Worm (Caenorhabditis elegans) whole organism, L3 larva: Measurements from ENCODE around the gene cng-1.
A peak's percentile ranks its signal among the peaks of the same experiment; 100 is the strongest.

ENCODE experiments used
- R02D3.7 ChIP-seq: fragments of 150-350 bp; optimal IDR thresholded peaks from 2 replicates; lab custom pipeline; 2014; ENCODE audit warnings: missing biosample characterization, missing genetic modification characterization
- ZK546.5 ChIP-seq: sonication (generic microtip); optimal IDR thresholded peaks from 2 replicates; lab custom pipeline; 2017; ENCODE audit warnings: missing biosample characterization, missing genetic modification characterization
- aly-2 ChIP-seq: fragments of 150-350 bp; optimal IDR thresholded peaks from 2 replicates; lab custom pipeline; 2014; ENCODE audit warnings: missing biosample characterization, missing genetic modification characterization
- ama-1 ChIP-seq: fragments of 150-350 bp; optimal IDR thresholded peaks from 2 replicates; lab custom pipeline; 2018
- ceh-16 ChIP-seq: sonication (generic microtip); optimal IDR thresholded peaks from 2 replicates; lab custom pipeline; 2017; ENCODE audit warnings: missing biosample characterization, missing genetic modification characterization
- ceh-28 ChIP-seq: fragments of 150-350 bp; optimal IDR thresholded peaks from 2 replicates; lab custom pipeline; 2014; ENCODE audit warnings: missing biosample characterization, missing genetic modification reagents, missing genetic modification characterization
- daf-12 ChIP-seq: fragments of 150-350 bp; optimal IDR thresholded peaks from 2 replicates; lab custom pipeline; 2014; ENCODE audit warnings: missing biosample characterization, missing genetic modification reagents, missing genetic modification characterization
- egl-27 ChIP-seq: sonication (generic microtip); optimal IDR thresholded peaks from 4 replicates; lab custom pipeline; 2017; ENCODE audit warnings: missing biosample characterization, missing genetic modification reagents, missing genetic modification characterization
- egl-5 ChIP-seq: fragments of 150-350 bp; optimal IDR thresholded peaks from 2 replicates; lab custom pipeline; 2017; ENCODE audit warnings: missing biosample characterization, missing genetic modification reagents, missing genetic modification characterization, inconsistent platforms
- elt-1 ChIP-seq: fragments of 150-350 bp; optimal IDR thresholded peaks from 2 replicates; lab custom pipeline; 2014; ENCODE audit warnings: missing biosample characterization, missing genetic modification characterization
- elt-3 ChIP-seq, 3 experiments: fragments of 150-350 bp in 1 of 3; sonication (generic microtip) in 2 of 3; optimal IDR thresholded peaks; 2 replicates in 2 of 3; 4 replicates in 1 of 3; lab custom pipeline; 2014 to 2017; ENCODE audit warnings: missing biosample characterization in 3 of 3, missing genetic modification characterization in 3 of 3
- fkh-10 ChIP-seq: sonication (generic microtip); optimal IDR thresholded peaks from 2 replicates; lab custom pipeline; 2017; ENCODE audit warnings: missing biosample characterization, missing genetic modification reagents, missing genetic modification characterization
- hmg-11 ChIP-seq: sonication (generic microtip); optimal IDR thresholded peaks from 2 replicates; lab custom pipeline; 2016; ENCODE audit warnings: missing genetic modification characterization, missing compliant biosample characterization
- jun-1 ChIP-seq: fragments of 150-350 bp; optimal IDR thresholded peaks from 2 replicates; lab custom pipeline; 2014; ENCODE audit warnings: missing biosample characterization, missing genetic modification reagents, missing genetic modification characterization
- lin-15B ChIP-seq: fragments of 150-350 bp; optimal IDR thresholded peaks from 2 replicates; lab custom pipeline; 2014; ENCODE audit warnings: missing biosample characterization, missing genetic modification characterization
- lin-39 ChIP-seq: fragments of 150-350 bp; optimal IDR thresholded peaks from 2 replicates; lab custom pipeline; 2018; ENCODE audit warnings: missing biosample characterization, missing genetic modification reagents, missing genetic modification characterization
- lsy-12 ChIP-seq: sonication (generic microtip); optimal IDR thresholded peaks from 2 replicates; lab custom pipeline; 2016; ENCODE audit warnings: mild to moderate bottlenecking, missing genetic modification characterization, missing compliant biosample characterization
- mdl-1 ChIP-seq: fragments of 150-350 bp; optimal IDR thresholded peaks from 2 replicates; lab custom pipeline; 2014; ENCODE audit warnings: missing biosample characterization, missing genetic modification characterization
- mml-1 ChIP-seq: fragments of 150-350 bp; sonication (generic microtip); optimal IDR thresholded peaks from 3 replicates; lab custom pipeline; 2014; ENCODE audit warnings: missing biosample characterization, missing genetic modification characterization
- nfya-1 ChIP-seq: sonication (generic microtip); optimal IDR thresholded peaks from 2 replicates; lab custom pipeline; 2017; ENCODE audit warnings: missing genetic modification characterization, mild to moderate bottlenecking, missing compliant biosample characterization, antibody characterized with exemption, moderate library complexity; ENCODE audit not compliant: insufficient read depth
- nhr-12 ChIP-seq: fragments of 150-350 bp; optimal IDR thresholded peaks from 2 replicates; lab custom pipeline; 2014; ENCODE audit warnings: missing biosample characterization, missing genetic modification characterization
- nhr-237 ChIP-seq: fragments of 150-350 bp; optimal IDR thresholded peaks from 2 replicates; lab custom pipeline; 2014; ENCODE audit warnings: missing biosample characterization, missing genetic modification characterization
- nhr-25 ChIP-seq: sonication (generic microtip); optimal IDR thresholded peaks from 2 replicates; lab custom pipeline; 2017; ENCODE audit warnings: missing biosample characterization, missing genetic modification characterization
- nhr-28 ChIP-seq: fragments of 150-350 bp; optimal IDR thresholded peaks from 2 replicates; lab custom pipeline; 2014; ENCODE audit warnings: missing biosample characterization, missing genetic modification characterization
- nhr-43 ChIP-seq: sonication (generic microtip); optimal IDR thresholded peaks from 2 replicates; lab custom pipeline; 2016; ENCODE audit warnings: mild to moderate bottlenecking, missing genetic modification characterization, missing compliant biosample characterization; ENCODE audit not compliant: poor library complexity, severe bottlenecking
- nhr-67 ChIP-seq: fragments of 150-350 bp; optimal IDR thresholded peaks from 2 replicates; lab custom pipeline; 2014; ENCODE audit warnings: missing biosample characterization, missing genetic modification characterization
- nhr-77 ChIP-seq: fragments of 150-350 bp; optimal IDR thresholded peaks from 2 replicates; lab custom pipeline; 2014; ENCODE audit warnings: missing biosample characterization, missing genetic modification characterization
- pha-4 ChIP-seq: fragments of 150-350 bp; optimal IDR thresholded peaks from 2 replicates; lab custom pipeline; 2014; ENCODE audit warnings: missing biosample characterization, missing genetic modification reagents, missing genetic modification characterization
- sea-2 ChIP-seq: fragments of 150-350 bp; sonication (generic microtip); optimal IDR thresholded peaks from 4 replicates; lab custom pipeline; 2014; ENCODE audit warnings: missing biosample characterization, missing genetic modification reagents, missing genetic modification characterization
- skn-1 ChIP-seq: fragments of 150-350 bp; optimal IDR thresholded peaks from 2 replicates; lab custom pipeline; 2014; ENCODE audit warnings: missing biosample characterization, missing genetic modification characterization
- snpc-4 ChIP-seq: fragments of 150-350 bp; optimal IDR thresholded peaks from 2 replicates; lab custom pipeline; 2014; ENCODE audit warnings: missing biosample characterization, missing genetic modification characterization
- unc-62 ChIP-seq: fragments of 150-350 bp; sonication (generic microtip); optimal IDR thresholded peaks from 4 replicates; lab custom pipeline; 2014; ENCODE audit warnings: missing biosample characterization, missing genetic modification reagents, missing genetic modification characterization
- zag-1 ChIP-seq: fragments of 150-350 bp; optimal IDR thresholded peaks from 2 replicates; lab custom pipeline; 2014; ENCODE audit warnings: missing biosample characterization, missing genetic modification characterization
- ztf-11 ChIP-seq: fragments of 150-350 bp; optimal IDR thresholded peaks from 2 replicates; lab custom pipeline; 2014; ENCODE audit warnings: missing biosample characterization, missing genetic modification characterization
- ztf-4 ChIP-seq: fragments of 150-350 bp; optimal IDR thresholded peaks from 2 replicates; lab custom pipeline; 2014; ENCODE audit warnings: missing biosample characterization, missing genetic modification characterization

cng-1 gene

DNA sequence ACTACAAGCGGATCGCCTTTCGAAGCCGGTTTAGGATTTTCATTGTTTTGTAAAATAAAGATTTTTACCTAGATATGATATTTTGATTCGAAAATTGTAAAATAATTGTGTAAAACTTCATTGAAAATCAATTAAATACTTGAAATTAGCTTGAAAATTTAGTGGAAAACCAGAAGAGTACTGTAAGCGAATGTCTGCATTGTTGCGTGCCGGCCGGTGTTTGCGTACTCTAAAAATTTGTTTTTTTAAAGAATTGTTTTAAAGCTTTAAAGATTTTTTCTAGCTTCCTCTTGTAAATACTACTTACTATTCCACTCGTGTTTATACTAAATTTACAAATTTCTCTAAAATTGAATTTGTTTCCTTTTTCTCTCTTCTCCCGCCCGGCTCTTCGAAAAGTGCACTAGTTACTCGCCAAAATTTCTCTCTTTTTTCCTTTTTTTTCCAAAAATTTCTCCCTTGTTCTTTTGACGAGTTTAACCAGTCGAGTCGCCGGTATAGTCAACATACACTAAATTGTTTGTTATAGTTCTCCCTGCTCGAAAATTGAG, 38.2 kb upstream of the cng-1 start:
- TF ChIP-seq hmg-11 (no peak), fkh-10 (GFP tag; lab: Kevin White, UChicago) (peak; percentile 52), lin-15B (tag; lab: Kevin White, UChicago) (no peak)

DNA sequence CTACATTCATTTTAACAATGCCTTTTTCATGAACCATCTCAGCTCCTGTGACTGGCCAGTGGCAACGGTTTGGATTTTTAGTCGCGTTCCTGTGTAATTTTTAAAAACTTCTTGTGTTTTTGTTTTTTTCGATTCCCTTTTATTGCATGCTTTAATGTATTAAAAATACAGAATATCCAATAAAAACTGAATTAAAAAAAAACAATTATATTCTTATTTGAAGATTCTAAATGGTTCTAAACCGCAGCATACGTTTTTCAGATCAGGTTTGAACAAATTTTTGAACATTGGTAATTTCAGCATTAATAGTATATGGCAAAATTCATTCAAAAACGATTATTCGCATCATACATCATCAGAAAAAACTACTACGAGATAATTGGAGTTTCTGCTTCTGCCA, 37.1 kb upstream of the cng-1 start, which contains the start of gene dnj-3:
TSS of gene dnj-3 (plus strand) at position 301 of the 400 bp plus-strand sequence.
- TF ChIP-seq egl-5 (no peak), lin-39 (no peak), ceh-28 (tag; lab: Kevin White, UChicago) (no peak), ama-1 (lab: Kevin White, UChicago) (no peak), pha-4 (tag; lab: Kevin White, UChicago) (no peak), nhr-28 (tag; lab: Kevin White, UChicago) (no peak), aly-2 (tag; lab: Kevin White, UChicago) (no peak), mdl-1 (no peak), nhr-67 (tag; lab: Kevin White, UChicago) (no peak), nfya-1 (no peak), unc-62 (no peak), egl-27 (tag; lab: Kevin White, UChicago) (no peak), nhr-237 (tag; lab: Kevin White, UChicago) (no peak), ceh-16 (no peak), sea-2 (GFP tag; lab: Kevin White, UChicago) (no peak), elt-3 (tag; optimal IDR thresholded peaks at IDR 0.05; lab: Kevin White, UChicago) (no peak), hmg-11 (no peak), elt-1 (tag; lab: Kevin White, UChicago) (no peak)

DNA sequence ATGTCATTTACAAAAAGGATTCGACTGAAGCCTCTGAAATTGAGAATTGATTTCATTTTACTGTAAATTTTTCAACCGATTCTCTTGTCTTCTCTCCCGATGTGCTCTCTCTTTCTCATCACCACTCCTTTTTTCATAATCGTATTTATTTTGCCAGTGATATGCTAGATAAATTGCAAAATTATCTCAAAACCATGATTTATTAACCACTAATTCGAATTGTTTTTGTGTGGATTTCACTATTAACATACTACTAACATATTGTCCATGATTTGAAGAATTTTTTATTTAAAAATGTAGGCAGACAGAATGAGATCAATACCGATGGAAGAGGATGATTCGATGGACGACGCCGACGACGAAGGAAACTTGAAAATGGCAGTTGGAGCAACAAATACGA, 35.9 kb upstream of the cng-1 start, which contains the start of gene C25D7.10:
TSS of gene C25D7.10 (plus strand) at position 301 of the 400 bp plus-strand sequence.
- TF ChIP-seq fkh-10 (GFP tag; lab: Kevin White, UChicago) (no peak), ama-1 (lab: Kevin White, UChicago) (no peak), zag-1 (no peak), nhr-43 (tag; lab: Kevin White, UChicago) (no peak), mml-1 (tag; lab: Kevin White, UChicago) (no peak), nfya-1 (no peak), skn-1 (no peak), ztf-4 (tag; lab: Kevin White, UChicago) (no peak), nhr-77 (tag; lab: Kevin White, UChicago) (no peak), egl-5 (no peak), mdl-1 (no peak), snpc-4 (tag; lab: Kevin White, UChicago) (no peak), aly-2 (tag; lab: Kevin White, UChicago) (no peak), lin-15B (tag; lab: Kevin White, UChicago) (no peak), nhr-12 (tag; lab: Kevin White, UChicago) (no peak)

DNA sequence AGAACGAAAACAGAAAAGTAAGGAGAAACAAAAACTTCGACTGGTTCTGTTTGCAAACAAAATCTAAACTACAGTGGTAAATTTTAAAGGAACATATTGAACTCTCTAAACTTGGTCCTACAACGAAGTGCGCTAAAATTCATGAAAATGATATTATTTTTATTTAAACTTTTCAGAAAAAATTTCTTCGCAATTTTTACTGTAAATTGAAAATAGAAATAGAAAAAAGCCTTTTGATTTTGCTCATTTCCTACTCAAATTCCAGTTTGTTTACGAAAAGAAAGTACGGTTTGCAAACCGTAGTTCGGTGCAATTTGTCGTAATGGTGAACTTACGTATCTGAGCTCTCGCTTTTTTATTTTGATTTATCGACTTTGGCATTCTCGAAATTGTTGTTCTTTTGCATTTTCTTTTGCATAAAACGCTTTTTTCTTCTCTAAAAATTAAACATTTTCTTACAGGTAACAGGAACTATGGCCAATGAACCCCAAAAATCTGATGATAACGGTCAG, 34.6 kb upstream of the cng-1 start, which contains the start of gene otub-1:
TSS of gene otub-1 (plus strand) at position 462 of the 512 bp plus-strand sequence.
- TF ChIP-seq egl-5 (no peak), nhr-67 (tag; lab: Kevin White, UChicago) (no peak), aly-2 (tag; lab: Kevin White, UChicago) (no peak), elt-1 (tag; lab: Kevin White, UChicago) (no peak), jun-1 (tag; lab: Kevin White, UChicago) (no peak), lin-15B (tag; lab: Kevin White, UChicago) (no peak), nhr-12 (tag; lab: Kevin White, UChicago) (no peak), nhr-237 (tag; lab: Kevin White, UChicago) (no peak), zag-1 (no peak), mml-1 (tag; lab: Kevin White, UChicago) (no peak)

DNA sequence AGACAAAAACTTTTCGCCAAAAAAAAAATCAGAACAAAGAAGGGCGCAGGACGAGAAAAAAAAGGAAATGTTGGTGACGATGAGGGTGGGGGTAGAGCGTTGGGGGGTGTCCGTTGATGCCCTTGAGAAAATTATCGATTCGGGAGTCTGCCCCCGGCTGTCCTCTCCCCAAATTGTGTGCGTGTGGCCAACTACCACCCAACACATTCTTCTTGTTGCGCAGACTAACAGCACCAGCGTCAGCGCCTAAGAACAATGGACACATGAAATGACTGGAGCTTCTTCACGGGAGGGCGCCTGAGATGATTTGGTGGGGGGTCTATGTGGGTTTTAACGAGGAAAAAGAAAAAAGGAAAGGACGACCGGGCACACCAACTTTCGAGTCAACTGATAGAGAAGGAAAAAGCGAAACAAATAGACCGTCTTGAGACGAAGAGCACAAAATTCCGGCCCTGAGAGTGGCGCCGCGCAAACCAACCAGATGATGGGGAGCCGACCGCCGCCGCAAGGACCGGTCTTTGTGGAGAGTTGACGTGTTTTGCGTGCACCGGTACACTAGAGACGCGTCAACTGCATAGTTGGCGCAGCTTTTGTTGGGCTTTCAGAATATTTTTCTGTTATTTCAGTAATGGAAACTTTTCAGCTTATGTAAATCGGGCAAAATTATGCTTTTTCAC, 33.9 kb upstream of the cng-1 start, which contains the start of gene C25D7.9:
TSS of gene C25D7.9 (plus strand) at position 68 of the 677 bp plus-strand sequence.
- TF ChIP-seq ZK546.5 (tag; lab: Kevin White, UChicago), result no peak
- no peak for TF ChIP-seq elt-1 (tag; lab: Kevin White, UChicago)
- peak; percentile 39 for TF ChIP-seq hmg-11
- TF ChIP-seq lin-39, result peak; percentile 20
- TF ChIP-seq nhr-12 (tag; lab: Kevin White, UChicago), result no peak
- TF ChIP-seq R02D3.7 (tag; lab: Kevin White, UChicago), result no peak
- no peak for TF ChIP-seq lsy-12 (tag; lab: Kevin White, UChicago)
- TF ChIP-seq pha-4 (tag; lab: Kevin White, UChicago), result peak; percentile 28
- TF ChIP-seq daf-12 (tag; lab: Kevin White, UChicago), result no peak
- TF ChIP-seq ztf-11, result no peak
- no peak for TF ChIP-seq unc-62
- peak; percentile 6 for TF ChIP-seq nhr-25 (tag; lab: Kevin White, UChicago)
- no peak for TF ChIP-seq sea-2 (GFP tag; lab: Kevin White, UChicago)
- peak; percentile 33 for TF ChIP-seq nfya-1
- no peak for TF ChIP-seq skn-1
- peak; percentile 45 for TF ChIP-seq lin-15B (tag; lab: Kevin White, UChicago)
- TF ChIP-seq nhr-67 (tag; lab: Kevin White, UChicago), result no peak
- no peak for TF ChIP-seq nhr-28 (tag; lab: Kevin White, UChicago)
